Fruit fly (Drosophila melanogaster): ENCODE results near the gene Edg84A.
A peak's percentile ranks its signal among the peaks of the same experiment; 100 is the strongest.

The Edg84A gene

DNA sequence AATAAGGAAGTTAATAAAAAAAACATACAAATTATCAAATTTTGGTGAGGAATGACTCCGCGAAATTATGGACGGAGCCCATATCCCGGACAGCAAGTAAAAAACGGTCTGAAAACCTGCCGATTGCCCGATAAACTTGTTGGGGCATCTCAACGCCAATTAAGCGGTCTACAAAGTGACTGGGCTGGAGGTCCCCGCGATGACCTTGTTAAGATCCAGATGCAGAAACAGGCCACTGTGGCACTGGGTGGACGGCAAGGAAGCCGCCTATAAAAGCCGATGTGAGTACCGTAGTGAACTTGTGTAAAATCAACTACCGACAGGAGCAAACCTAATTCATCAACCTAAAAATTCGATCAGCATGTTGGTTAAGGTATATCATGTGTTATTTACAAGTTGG lies at the start of gene Edg84A:
Edg84A (plus strand) TSS at position 301 of the 400 bp plus-strand sequence.
- TF ChIP-seq Dfd (GFP tag; optimal IDR thresholded peaks at IDR 0.05) (no peak), Hr78 (GFP tag; optimal IDR thresholded peaks at IDR 0.05) (no peak), CG32264 (GFP tag; optimal IDR thresholded peaks at IDR 0.05) (no peak), dl (GFP tag; optimal IDR thresholded peaks at IDR 0.05; ENCODE audit: insufficient read depth in 1 of 2, partially characterized antibody in 2 of 2) (no peak), br (GFP tag; optimal IDR thresholded peaks at IDR 0.05) (no peak), dsf (GFP tag; optimal IDR thresholded peaks at IDR 0.05; ENCODE audit: borderline replicate concordance) (no peak), Jra (GFP tag; optimal IDR thresholded peaks at IDR 0.05) (no peak), ey (GFP tag; optimal IDR thresholded peaks at IDR 0.05) (no peak), Mio (GFP tag; optimal IDR thresholded peaks at IDR 0.05) (no peak), brk (GFP tag; optimal IDR thresholded peaks at IDR 0.05) (no peak), h (GFP tag; optimal IDR thresholded peaks at IDR 0.05) (no peak), sage (GFP tag; optimal IDR thresholded peaks at IDR 0.05) (no peak), Abd-B (GFP tag; optimal IDR thresholded peaks at IDR 0.05) (no peak), lola (GFP tag; optimal IDR thresholded peaks at IDR 0.05) (no peak), usp (GFP tag; optimal IDR thresholded peaks at IDR 0.05) (no peak), foxo (GFP tag; optimal IDR thresholded peaks at IDR 0.05) (no peak), OdsH (GFP tag; optimal IDR thresholded peaks at IDR 0.05) (no peak)

DNA sequence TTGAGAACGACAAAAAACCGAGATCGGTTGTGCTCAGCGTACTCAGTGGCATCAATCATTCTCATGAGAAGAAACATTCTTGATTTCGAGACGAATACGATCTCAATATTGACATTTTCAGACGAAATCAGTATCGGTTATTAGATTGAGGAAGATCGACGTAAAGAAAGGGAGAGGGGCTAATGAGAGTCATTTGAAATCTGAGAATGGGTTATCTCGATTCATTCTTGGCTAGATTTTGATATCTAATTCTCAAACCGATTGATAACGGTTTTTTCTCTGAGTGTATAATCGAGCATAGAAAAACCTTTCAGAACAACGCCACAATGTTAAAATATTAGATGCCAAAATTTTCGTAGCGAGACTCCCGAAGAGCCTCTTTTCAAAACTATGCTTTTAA lies 43.3 kb upstream of the Edg84A start, which contains the start of gene CG31286:
CG31286 (plus strand) TSS at position 301 of the 400 bp plus-strand sequence.
- no peak for TF ChIP-seq woc (GFP tag; optimal IDR thresholded peaks at IDR 0.05)
- TF ChIP-seq Myc (optimal IDR thresholded peaks at IDR 0.05): no peak

DNA sequence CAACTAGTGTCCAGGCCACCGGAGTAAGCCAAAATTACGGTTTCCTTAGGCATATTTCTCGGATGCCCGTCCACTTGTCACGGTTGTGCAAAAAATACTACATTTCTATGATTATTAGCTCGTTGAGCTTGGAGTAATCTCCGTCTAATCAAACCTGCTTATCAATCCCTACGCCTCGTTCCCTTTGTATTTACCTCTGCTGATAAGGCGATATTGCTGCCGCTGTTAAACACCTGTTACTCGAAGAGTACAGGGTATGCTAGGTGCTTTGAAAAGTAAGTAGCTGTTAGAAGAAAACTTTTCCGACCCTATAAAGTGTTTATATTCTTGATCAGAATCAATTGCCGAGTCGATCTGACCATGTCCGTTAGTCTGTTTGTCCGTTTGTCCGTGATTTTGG lies 39.9 kb upstream of the Edg84A start, which contains the start of gene Ass:
Ass (minus strand) TSS at position 101 of the 400 bp plus-strand sequence.
- TF ChIP-seq dmrt93B (GFP tag; optimal IDR thresholded peaks at IDR 0.05) (no peak), Sp1 (GFP tag; optimal IDR thresholded peaks at IDR 0.05) (no peak), dsf (GFP tag; optimal IDR thresholded peaks at IDR 0.05; ENCODE audit: borderline replicate concordance) (no peak), CrebA (GFP tag; optimal IDR thresholded peaks at IDR 0.05; ENCODE audit: borderline replicate concordance) (no peak), tai (GFP tag; optimal IDR thresholded peaks at IDR 0.05) (no peak), usp (GFP tag; optimal IDR thresholded peaks at IDR 0.05) (no peak), h (GFP tag; optimal IDR thresholded peaks at IDR 0.05) (no peak), OdsH (GFP tag; optimal IDR thresholded peaks at IDR 0.05) (no peak), Vsx2 (GFP tag; optimal IDR thresholded peaks at IDR 0.05; ENCODE audit: partially characterized antibody) (no peak), sv (GFP tag; optimal IDR thresholded peaks at IDR 0.05) (no peak), CG32264 (GFP tag; optimal IDR thresholded peaks at IDR 0.05) (no peak), Rel (GFP tag; optimal IDR thresholded peaks at IDR 0.05) (no peak), Rel (tag; optimal IDR thresholded peaks at IDR 0.05) (no peak), Hr78 (GFP tag; optimal IDR thresholded peaks at IDR 0.05) (no peak), Myc (optimal IDR thresholded peaks at IDR 0.05) (no peak), N (GFP tag; optimal IDR thresholded peaks at IDR 0.05) (no peak), psq (GFP tag; optimal IDR thresholded peaks at IDR 0.05) (no peak), GATAd (GFP tag; optimal IDR thresholded peaks at IDR 0.05) (no peak)

DNA sequence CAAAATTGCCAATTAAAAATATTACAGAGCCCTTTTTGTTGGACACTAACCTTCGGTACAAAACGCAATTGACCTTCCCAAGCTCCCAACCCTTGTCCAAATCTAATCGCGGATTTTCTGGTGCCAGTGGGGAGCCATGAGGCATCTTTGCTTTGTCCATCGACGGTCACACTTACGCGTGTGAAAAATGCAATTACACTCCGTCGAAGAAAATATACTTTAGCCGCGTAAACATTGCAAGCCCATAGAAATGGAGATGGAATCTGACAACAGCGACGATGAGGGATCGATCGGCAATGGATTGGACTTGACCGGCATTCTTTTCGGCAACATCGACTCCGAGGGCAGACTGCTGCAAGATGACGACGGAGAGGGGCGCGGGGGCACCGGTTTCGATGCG lies 37.5 kb upstream of the Edg84A start, which contains the start of gene Taf1:
Taf1 (plus strand) TSS at position 150 of the 400 bp plus-strand sequence.
- TF ChIP-seq woc (GFP tag; optimal IDR thresholded peaks at IDR 0.05) (no peak), Myc (optimal IDR thresholded peaks at IDR 0.05) (peak; percentile 65)

dm6 chr3R:6657278-6658246 lies 26.7 kb upstream of the Edg84A start, which contains the start of the genes CG1307 and twr:
Gene CG1307, minus strand, starts transcription at chr3R:6657442.
Gene twr, plus strand, starts transcription at chr3R:6657882.
- TF ChIP-seq Hr83 (GFP tag; optimal IDR thresholded peaks at IDR 0.05; ENCODE audit: poor library complexity, severe bottlenecking) (peak; percentile 5), lola (GFP tag; optimal IDR thresholded peaks at IDR 0.05) (no peak), ey (GFP tag; optimal IDR thresholded peaks at IDR 0.05) (no peak), sage (GFP tag; optimal IDR thresholded peaks at IDR 0.05) (no peak), CG9705 (GFP tag; optimal IDR thresholded peaks at IDR 0.05) (no peak), brk (GFP tag; optimal IDR thresholded peaks at IDR 0.05) (no peak)

Measured in whole organism, wandering third instar larva.